Fruit fly (Drosophila melanogaster) whole organism, embryonic: Measurements from ENCODE around the gene Wdfy2.
A peak's percentile ranks its signal among the peaks of the same experiment; 100 is the strongest.

Experiments
- Ada2b ChIP-seq: fragments of 200-800 bp; sonication (Bioruptor generic); IDR thresholded peaks from 2 replicates; pipeline ENCODE4 v1.3.6; 2022; ENCODE audit warnings: missing biosample characterization, missing genetic modification characterization
- Adf1 ChIP-seq: fragments of 200-800 bp; sonication (Bioruptor generic); IDR thresholded peaks from 2 replicates; pipeline ENCODE4 v1.3.6; 2022; ENCODE audit warnings: missing biosample characterization, missing genetic modification characterization
- Asciz ChIP-seq: fragments of 200-800 bp; sonication (Bioruptor generic); optimal IDR thresholded peaks from 2 replicates; lab custom pipeline; 2017; ENCODE audit warnings: missing biosample characterization, mild to moderate bottlenecking, missing genetic modification characterization, missing genetic modification reagents
- B-H1 ChIP-seq: fragments of 200-800 bp; sonication (Bioruptor generic); IDR thresholded peaks from 3 replicates; pipeline ENCODE4 v1.3.6; 2022; ENCODE audit warnings: missing biosample characterization, missing genetic modification characterization
- CG10321 ChIP-seq: fragments of 200-800 bp; sonication (Bioruptor generic); IDR thresholded peaks from 2 replicates; pipeline ENCODE4 v1.3.6; 2022; ENCODE audit warnings: missing biosample characterization, missing genetic modification characterization
- CG10366 ChIP-seq: fragments of 200-800 bp; sonication (Bioruptor generic); IDR thresholded peaks from 2 replicates; pipeline ENCODE4 v1.3.6; 2022; ENCODE audit warnings: missing biosample characterization, missing genetic modification characterization
- CG10959 ChIP-seq: fragments of 200-800 bp; sonication (Bioruptor generic); IDR thresholded peaks from 2 replicates; pipeline ENCODE4 v1.3.6; 2022; ENCODE audit warnings: missing biosample characterization, missing genetic modification characterization
- CG11696 ChIP-seq: fragments of 200-800 bp; sonication (Bioruptor generic); IDR thresholded peaks from 2 replicates; pipeline ENCODE4 v1.3.6; 2022; ENCODE audit warnings: missing biosample characterization, missing genetic modification characterization
- CG12236 ChIP-seq: fragments of 200-800 bp; sonication (Bioruptor generic); optimal IDR thresholded peaks from 2 replicates; lab custom pipeline; 2016; ENCODE audit warnings: missing biosample characterization, missing genetic modification characterization
- CG13775 ChIP-seq: fragments of 200-800 bp; sonication (Bioruptor generic); optimal IDR thresholded peaks from 3 replicates; lab custom pipeline; 2017; ENCODE audit warnings: missing biosample characterization, mild to moderate bottlenecking, missing genetic modification characterization
- CG13894 ChIP-seq: fragments of 200-800 bp; sonication (Bioruptor generic); optimal IDR thresholded peaks from 3 replicates; lab custom pipeline; 2018; ENCODE audit warnings: missing biosample characterization, mild to moderate bottlenecking, missing genetic modification characterization, moderate library complexity
- CG15696 ChIP-seq: fragments of 200-800 bp; sonication (Bioruptor generic); optimal IDR thresholded peaks from 2 replicates; lab custom pipeline; 2019; ENCODE audit warnings: missing biosample characterization, mild to moderate bottlenecking, missing genetic modification characterization, moderate library complexity
- CG2129 ChIP-seq: fragments of 200-800 bp; sonication (Bioruptor generic); IDR thresholded peaks from 2 replicates; pipeline ENCODE4 v1.3.6; 2022; ENCODE audit warnings: missing biosample characterization, missing genetic modification characterization; ENCODE audit not compliant: partially characterized antibody
- CG2875 ChIP-seq: fragments of 200-800 bp; sonication (Bioruptor generic); optimal IDR thresholded peaks from 2 replicates; lab custom pipeline; 2017; ENCODE audit warnings: missing biosample characterization, mild to moderate bottlenecking, missing genetic modification characterization, missing genetic modification reagents
- CG2889 ChIP-seq: fragments of 200-800 bp; sonication (Bioruptor generic); IDR thresholded peaks from 3 replicates; pipeline ENCODE4 v1.3.6; 2022; ENCODE audit warnings: missing biosample characterization, missing genetic modification characterization
- CG34376 ChIP-seq: fragments of 200-800 bp; sonication (Bioruptor generic); optimal IDR thresholded peaks from 2 replicates; lab custom pipeline; 2018; ENCODE audit warnings: missing biosample characterization, mild to moderate bottlenecking, missing genetic modification characterization
- CG4328 ChIP-seq: fragments of 200-800 bp; sonication (Bioruptor generic); optimal IDR thresholded peaks from 3 replicates; lab custom pipeline; 2017; ENCODE audit warnings: missing biosample characterization, missing genetic modification reagents, missing genetic modification characterization
- CG4730 ChIP-seq: fragments of 200-800 bp; sonication (Bioruptor generic); IDR thresholded peaks from 2 replicates; pipeline ENCODE4 v1.3.6; 2022; ENCODE audit warnings: missing biosample characterization, missing genetic modification characterization
- CG6254 ChIP-seq: fragments of 200-800 bp; sonication (Bioruptor generic); optimal IDR thresholded peaks from 3 replicates; lab custom pipeline; 2017; ENCODE audit warnings: mild to moderate bottlenecking, missing biosample characterization, missing genetic modification reagents, missing genetic modification characterization
- CG6683 ChIP-seq: fragments of 200-800 bp; sonication (Bioruptor generic); optimal IDR thresholded peaks from 2 replicates; lab custom pipeline; 2017; ENCODE audit warnings: missing biosample characterization, mild to moderate bottlenecking, missing genetic modification characterization, missing genetic modification reagents
- CG9817 ChIP-seq: fragments of 200-800 bp; sonication (Bioruptor generic); optimal IDR thresholded peaks from 2 replicates; lab custom pipeline; 2018; ENCODE audit warnings: missing biosample characterization, mild to moderate bottlenecking, missing genetic modification characterization, moderate library complexity
- CTCF ChIP-seq: fragments of 200-800 bp; sonication (Bioruptor generic); optimal IDR thresholded peaks from 2 replicates; lab custom pipeline; 2017; ENCODE audit warnings: missing biosample characterization, mild to moderate bottlenecking, missing genetic modification characterization, moderate library complexity
- Chrac-16 ChIP-seq: fragments of 200-800 bp; sonication (Bioruptor generic); optimal IDR thresholded peaks from 3 replicates; lab custom pipeline; 2016; ENCODE audit warnings: missing biosample characterization, missing genetic modification characterization
- D ChIP-seq, 2 experiments: fragments of 200-800 bp in 1 of 2; fragments of >200 bp in 1 of 2; sonication (Bioruptor generic) in 1 of 2; optimal IDR thresholded peaks; 2 replicates in 1 of 2; 3 replicates in 1 of 2; lab custom pipeline; 2017; ENCODE audit warnings: mild to moderate bottlenecking in 1 of 2, missing biosample characterization in 1 of 2, missing genetic modification characterization in 1 of 2, missing genetic modification reagents in 1 of 2
- D19B ChIP-seq: fragments of 200-800 bp; sonication (Bioruptor generic); optimal IDR thresholded peaks from 2 replicates; lab custom pipeline; 2017; ENCODE audit warnings: missing biosample characterization, mild to moderate bottlenecking, missing genetic modification characterization
- Dip3 ChIP-seq: fragments of 200-800 bp; sonication (Bioruptor generic); optimal IDR thresholded peaks from 3 replicates; lab custom pipeline; 2016; ENCODE audit warnings: missing biosample characterization, missing genetic modification characterization
- E2f1 ChIP-seq: fragments of 200-800 bp; sonication (Bioruptor generic); IDR thresholded peaks from 2 replicates; pipeline ENCODE4 v1.3.6; 2022; ENCODE audit warnings: missing biosample characterization, missing genetic modification characterization
- ERR ChIP-seq: fragments of 200-800 bp; sonication (Bioruptor generic); optimal IDR thresholded peaks from 2 replicates; lab custom pipeline; 2016; ENCODE audit warnings: missing biosample characterization, missing genetic modification characterization
- Ets97D ChIP-seq: fragments of 200-800 bp; sonication (Bioruptor generic); optimal IDR thresholded peaks from 3 replicates; lab custom pipeline; 2016; ENCODE audit warnings: missing biosample characterization, missing genetic modification characterization
- Lhr ChIP-seq: fragments of 200-800 bp; sonication (Bioruptor generic); optimal IDR thresholded peaks from 3 replicates; lab custom pipeline; 2017; ENCODE audit warnings: mild to moderate bottlenecking, missing biosample characterization, missing genetic modification reagents, missing genetic modification characterization
- Myb ChIP-seq: fragments of 200-800 bp; sonication (Bioruptor generic); optimal IDR thresholded peaks from 2 replicates; lab custom pipeline; 2016; ENCODE audit warnings: missing biosample characterization, missing genetic modification characterization
- NfI ChIP-seq: fragments of 200-800 bp; sonication (Bioruptor generic); optimal IDR thresholded peaks from 3 replicates; lab custom pipeline; 2018; ENCODE audit warnings: missing biosample characterization, mild to moderate bottlenecking, missing genetic modification characterization, moderate library complexity
- Poxn ChIP-seq: fragments of 200-800 bp; sonication (Bioruptor generic); IDR thresholded peaks from 2 replicates; pipeline ENCODE4 v1.3.6; 2022; ENCODE audit warnings: missing biosample characterization, missing genetic modification characterization
- Ptx1 ChIP-seq: fragments of 200-800 bp; sonication (Bioruptor generic); IDR thresholded peaks from 2 replicates; pipeline ENCODE4 v1.3.6; 2022; ENCODE audit warnings: missing biosample characterization, missing genetic modification characterization
- Six4 ChIP-seq: fragments of 200-800 bp; sonication (Bioruptor generic); optimal IDR thresholded peaks from 2 replicates; lab custom pipeline; 2016; ENCODE audit warnings: missing biosample characterization, missing genetic modification characterization
- Sry-β ChIP-seq: fragments of 200-800 bp; sonication (Bioruptor generic); optimal IDR thresholded peaks from 2 replicates; lab custom pipeline; 2018; ENCODE audit warnings: missing biosample characterization, mild to moderate bottlenecking, missing genetic modification characterization, moderate library complexity
- Xrp1 ChIP-seq: fragments of 200-800 bp; sonication (Bioruptor generic); IDR thresholded peaks from 2 replicates; pipeline ENCODE4 v1.3.6; 2022; ENCODE audit warnings: missing biosample characterization, missing genetic modification characterization
- cato ChIP-seq: fragments of 200-800 bp; sonication (Bioruptor generic); optimal IDR thresholded peaks from 2 replicates; lab custom pipeline; 2016; ENCODE audit warnings: missing biosample characterization, missing genetic modification characterization, borderline replicate concordance
- grau ChIP-seq: fragments of 200-800 bp; optimal IDR thresholded peaks from 3 replicates; lab custom pipeline; 2019; ENCODE audit warnings: missing biosample characterization, mild to moderate bottlenecking, missing genetic modification characterization, moderate library complexity
- her ChIP-seq: fragments of 200-800 bp; sonication (Bioruptor generic); optimal IDR thresholded peaks from 2 replicates; lab custom pipeline; 2016; ENCODE audit warnings: missing biosample characterization, missing genetic modification characterization
- jigr1 ChIP-seq: fragments of 200-800 bp; sonication (Bioruptor generic); IDR thresholded peaks from 3 replicates; pipeline ENCODE4 v1.3.6; 2022; ENCODE audit warnings: missing biosample characterization, missing genetic modification characterization
- lab ChIP-seq: fragments of 200-800 bp; sonication (Bioruptor generic); optimal IDR thresholded peaks from 3 replicates; lab custom pipeline; 2017; ENCODE audit warnings: missing biosample characterization, missing genetic modification characterization, mild to moderate bottlenecking, moderate library complexity, missing genetic modification reagents
- pita ChIP-seq: fragments of 200-800 bp; sonication (Bioruptor generic); optimal IDR thresholded peaks from 2 replicates; lab custom pipeline; 2017; ENCODE audit warnings: missing biosample characterization, mild to moderate bottlenecking, missing genetic modification characterization
- psq ChIP-seq: fragments of 200-800 bp; sonication (Bioruptor generic); optimal IDR thresholded peaks from 2 replicates; lab custom pipeline; 2017; ENCODE audit warnings: missing biosample characterization, missing genetic modification characterization
- ranshi ChIP-seq: fragments of 200-800 bp; sonication (Bioruptor generic); IDR thresholded peaks from 2 replicates; pipeline ENCODE4 v1.3.6; 2022; ENCODE audit warnings: missing biosample characterization, missing genetic modification characterization
- sc ChIP-seq, 3 experiments: fragments of >200 bp in 2 of 3; fragments of 200-800 bp in 1 of 3; sonication (Bioruptor generic) in 1 of 3; optimal IDR thresholded peaks; 2 replicates in 2 of 3; 3 replicates in 1 of 3; lab custom pipeline; 2017; ENCODE audit warnings: mild to moderate bottlenecking in 1 of 3, missing biosample characterization in 1 of 3, missing genetic modification characterization in 1 of 3, missing genetic modification reagents in 1 of 3
- sima ChIP-seq: fragments of 200-800 bp; sonication (Bioruptor generic); optimal IDR thresholded peaks from 2 replicates; lab custom pipeline; 2016; ENCODE audit warnings: missing biosample characterization, missing genetic modification characterization
- ttk ChIP-seq: fragments of 200-800 bp; sonication (Bioruptor generic); IDR thresholded peaks from 2 replicates; pipeline ENCODE4 v2.1.2; 2022; ENCODE audit warnings: missing biosample characterization, missing genetic modification characterization
- usp ChIP-seq: fragments of >200 bp; optimal IDR thresholded peaks from 2 replicates; lab custom pipeline; 2017; ENCODE audit warnings: missing biosample characterization, missing genetic modification characterization
- zfh2 ChIP-seq: fragments of 200-800 bp; sonication (Bioruptor generic); optimal IDR thresholded peaks from 2 replicates; lab custom pipeline; 2016; ENCODE audit warnings: missing biosample characterization, missing genetic modification characterization

Wdfy2 gene

dm6 chr2L:10466865-10467270 is 43.8 kb downstream of the Wdfy2 start (continued):
- no peak for TF ChIP-seq CG12236 (GFP tag; lab: Kevin White, UChicago)
- TF ChIP-seq CG4328 (GFP tag; lab: Kevin White, UChicago), result no peak
- TF ChIP-seq zfh2 (GFP tag; lab: Kevin White, UChicago), result no peak
- TF ChIP-seq Ptx1 (GFP tag; lab: Robert Waterston, UW), result peak; percentile 76
- TF ChIP-seq NfI (GFP tag; lab: Kevin White, UChicago), result no peak
- peak; percentile 52 for TF ChIP-seq grau (tag; lab: Kevin White, UChicago)
- peak; percentile 19 for TF ChIP-seq CG15696 (tag; lab: Kevin White, UChicago)
- no peak for TF ChIP-seq CG13894 (tag; lab: Kevin White, UChicago)
- peak; percentile 10 for TF ChIP-seq psq (GFP tag; lab: Kevin White, UChicago)
- TF ChIP-seq CG10366 (GFP tag; lab: Robert Waterston, UW), result peak; percentile 32; the same call in 1 of the 2 replicates
- TF ChIP-seq Asciz (GFP tag; lab: Kevin White, UChicago), result peak; percentile 63
- TF ChIP-seq Dip3 (GFP tag; lab: Kevin White, UChicago), result no peak
- 0 out of 3 replicates have a peak, but pooled peaks have one; percentile 46 for TF ChIP-seq jigr1 (GFP tag; lab: Robert Waterston, UW)
- TF ChIP-seq ranshi (GFP tag; lab: Robert Waterston, UW), result 0 out of 2 replicates have a peak, but pooled peaks have one; percentile 20
- TF ChIP-seq sc (optimal IDR thresholded peaks at IDR 0.05; lab: Kevin White, UChicago), result no peak
- TF ChIP-seq sc (GFP tag; optimal IDR thresholded peaks at IDR 0.05; lab: Kevin White, UChicago), result peak; percentile 56
- TF ChIP-seq CG6254, result peak; percentile 65
- TF ChIP-seq Six4 (GFP tag; lab: Kevin White, UChicago), result peak; percentile 60
- TF ChIP-seq CG11696, result no peak
- no peak for TF ChIP-seq Sry-β (GFP tag; lab: Kevin White, UChicago)
- TF ChIP-seq Lhr (GFP tag; lab: Kevin White, UChicago), result peak; percentile 16
- TF ChIP-seq CG34376 (GFP tag; lab: Kevin White, UChicago), result no peak
- TF ChIP-seq cato (GFP tag; lab: Kevin White, UChicago), result peak; percentile 18
- TF ChIP-seq CTCF (GFP tag; lab: Kevin White, UChicago), result peak; percentile 17
- TF ChIP-seq D19B (GFP tag; lab: Kevin White, UChicago), result peak; percentile 84
- TF ChIP-seq CG9817 (tag; lab: Kevin White, UChicago), result peak; percentile 10
- TF ChIP-seq CG2875 (GFP tag; lab: Kevin White, UChicago), result peak; percentile 60
- TF ChIP-seq usp, result no peak
- TF ChIP-seq D (optimal IDR thresholded peaks at IDR 0.05; lab: Kevin White, UChicago), result no peak
- peak; percentile 78 for TF ChIP-seq D (GFP tag; optimal IDR thresholded peaks at IDR 0.05; lab: Kevin White, UChicago)
- no peak for TF ChIP-seq Ada2b (GFP tag; lab: Robert Waterston, UW)
- TF ChIP-seq lab, result peak; percentile 48
- TF ChIP-seq ttk (GFP tag; lab: Robert Waterston, UW), result peak; percentile 62
- no peak for TF ChIP-seq Myb (GFP tag; lab: Kevin White, UChicago)
- peak; percentile 62 for TF ChIP-seq CG13775
- no peak; the same call in 1 of the 2 replicates for TF ChIP-seq CG10959 (GFP tag; lab: Robert Waterston, UW)
- TF ChIP-seq ERR, result no peak
- TF ChIP-seq CG6683 (GFP tag; lab: Kevin White, UChicago), result peak; percentile 21
- TF ChIP-seq E2f1 (GFP tag; lab: Robert Waterston, UW), result peak; percentile 26; the same call in 1 of the 2 replicates
- no peak for TF ChIP-seq CG10321 (GFP tag; lab: Robert Waterston, UW)
- TF ChIP-seq Adf1 (GFP tag; lab: Robert Waterston, UW), result no peak
- no peak for TF ChIP-seq CG2129
- TF ChIP-seq her (GFP tag; lab: Kevin White, UChicago), result no peak
- 0 out of 3 replicates have a peak, but pooled peaks have one; percentile 5 for TF ChIP-seq CG2889 (GFP tag; lab: Robert Waterston, UW)
- peak; percentile 4 for TF ChIP-seq Ets97D (GFP tag; lab: Kevin White, UChicago)
- TF ChIP-seq Chrac-16 (GFP tag; lab: Kevin White, UChicago), result peak; percentile 55
- TF ChIP-seq Xrp1 (GFP tag; lab: Robert Waterston, UW), result peak; percentile 78
- no peak for TF ChIP-seq Poxn (GFP tag; lab: Robert Waterston, UW)
- no peak for TF ChIP-seq sima (GFP tag; lab: Kevin White, UChicago)
- TF ChIP-seq pita (GFP tag; lab: Kevin White, UChicago), result no peak
- TF ChIP-seq B-H1 (GFP tag; lab: Robert Waterston, UW), result peak; percentile 30; the same call in 1 of the 3 replicates
- TF ChIP-seq CG4730 (GFP tag; lab: Robert Waterston, UW), result no peak
